Worm (Caenorhabditis elegans) whole organism, young adult: ENCODE results near the gene perm-1.

Experiments used
- F22D6.2 ChIP-seq: sonication (generic microtip); optimal IDR thresholded peaks from 2 replicates; lab custom pipeline; 2016; ENCODE audit warnings: mild to moderate bottlenecking, missing genetic modification characterization, missing compliant biosample characterization
- F49E8.2 ChIP-seq: sonication (generic microtip); optimal IDR thresholded peaks from 3 replicates; lab custom pipeline; 2017; ENCODE audit warnings: missing genetic modification characterization, mild to moderate bottlenecking, missing compliant biosample characterization, antibody characterized with exemption, moderate library complexity; ENCODE audit not compliant: insufficient read depth
- F55B11.4 ChIP-seq: sonication (generic microtip); optimal IDR thresholded peaks from 2 replicates; lab custom pipeline; 2016; ENCODE audit warnings: missing compliant biosample characterization, missing genetic modification characterization, borderline replicate concordance; ENCODE audit not compliant: insufficient read depth
- ama-1 ChIP-seq, 3 experiments: fragments of 150-350 bp in 1 of 3; sonication (generic microtip) in 2 of 3; optimal IDR thresholded peaks; 2 replicates each; lab custom pipeline; 2014 to 2018; ENCODE audit warnings: missing biosample characterization in 2 of 3, missing genetic modification characterization in 2 of 3, missing genetic modification reagents in 2 of 3
- athp-1 ChIP-seq: sonication (generic microtip); optimal IDR thresholded peaks from 2 replicates; lab custom pipeline; 2017; ENCODE audit warnings: mild to moderate bottlenecking, missing genetic modification characterization, missing compliant biosample characterization
- attf-5 ChIP-seq: fragments of 200-800 bp; sonication (Bioruptor generic); optimal IDR thresholded peaks from 2 replicates; lab custom pipeline; 2018; ENCODE audit warnings: mild to moderate bottlenecking, missing genetic modification characterization, missing compliant biosample characterization
- bed-2 ChIP-seq: fragments of 200-800 bp; sonication (Bioruptor generic); IDR thresholded peaks from 2 replicates; pipeline ENCODE4 v1.3.6; 2022; ENCODE audit warnings: missing genetic modification reagents, missing genetic modification characterization, missing compliant biosample characterization
- cebp-2 ChIP-seq: fragments of 200-800 bp; sonication (Bioruptor generic); IDR thresholded peaks from 2 replicates; pipeline ENCODE4 v1.3.6; 2022; ENCODE audit warnings: missing genetic modification characterization, missing compliant biosample characterization
- dpl-1 ChIP-seq: fragments of 150-350 bp; optimal IDR thresholded peaks from 2 replicates; lab custom pipeline; 2014; ENCODE audit warnings: missing biosample characterization, missing genetic modification reagents, missing genetic modification characterization
- ekl-4 ChIP-seq: fragments of 200-800 bp; sonication (Bioruptor generic); IDR thresholded peaks from 2 replicates; pipeline ENCODE4 v1.3.6; 2022; ENCODE audit warnings: missing genetic modification reagents, missing genetic modification characterization, missing compliant biosample characterization
- hrde-1 ChIP-seq: sonication (generic microtip); optimal IDR thresholded peaks from 2 replicates; lab custom pipeline; 2016; ENCODE audit warnings: missing genetic modification characterization, mild to moderate bottlenecking, missing compliant biosample characterization, moderate library complexity, missing genotype, missing genetic modification reagents, borderline replicate concordance
- madf-3 ChIP-seq: fragments of 200-800 bp; sonication (Bioruptor generic); IDR thresholded peaks from 2 replicates; pipeline ENCODE4 v1.3.6; 2022; ENCODE audit warnings: missing genetic modification reagents, missing genetic modification characterization, missing compliant biosample characterization
- mes-4 ChIP-seq: sonication (generic microtip); optimal IDR thresholded peaks from 2 replicates; lab custom pipeline; 2016; ENCODE audit warnings: missing genotype, missing genetic modification characterization, missing compliant biosample characterization
- sea-2 ChIP-seq: fragments of 200-800 bp; sonication (Bioruptor generic); IDR thresholded peaks from 2 replicates; pipeline ENCODE4 v1.3.6; 2022; ENCODE audit warnings: missing genetic modification characterization, missing compliant biosample characterization

- TF ChIP-seq F49E8.2 (tag; lab: Kevin White, UChicago) (no peak), bed-2 (GFP tag; lab: Robert Waterston, UW) (no peak), athp-1 (no peak), hrde-1 (no peak), madf-3 (GFP tag; lab: Robert Waterston, UW) (no peak), ama-1 (optimal IDR thresholded peaks at IDR 0.05; lab: Kevin White, UChicago) (no peak), ama-1 (GFP tag; optimal IDR thresholded peaks at IDR 0.05; lab: Kevin White, UChicago) (no peak), sea-2 (GFP tag; lab: Robert Waterston, UW) (no peak), F22D6.2 (tag; lab: Kevin White, UChicago) (no peak), F55B11.4 (tag; lab: Kevin White, UChicago) (no peak), ekl-4 (GFP tag; lab: Robert Waterston, UW) (no peak), attf-5 (no peak), dpl-1 (GFP tag; lab: Kevin White, UChicago) (no peak), cebp-2 (GFP tag; lab: Robert Waterston, UW) (no peak), mes-4 (tag; lab: Kevin White, UChicago) (no peak)
These were observed 8.1 kb downstream of the perm-1 start for ce11 chrII:7888759-7889158.
